Fruit fly (Drosophila melanogaster) whole organism, embryonic: ENCODE measurements around the gene CG6149.

Experiments used
- Ada2b ChIP-seq: fragments of 200-800 bp; sonication (Bioruptor generic); IDR thresholded peaks from 2 replicates; pipeline ENCODE4 v1.3.6; 2022; ENCODE audit warnings: missing biosample characterization, missing genetic modification characterization
- CG13296 ChIP-seq: fragments of 200-800 bp; sonication (Bioruptor generic); optimal IDR thresholded peaks from 3 replicates; lab custom pipeline; 2018; ENCODE audit warnings: missing biosample characterization, mild to moderate bottlenecking, missing genetic modification characterization
- CG14014 ChIP-seq: fragments of 200-800 bp; sonication (Bioruptor generic); IDR thresholded peaks from 2 replicates; pipeline ENCODE4 v1.3.6; 2022; ENCODE audit warnings: missing biosample characterization, missing genetic modification characterization
- CG18476 ChIP-seq: fragments of 200-800 bp; sonication (Bioruptor generic); optimal IDR thresholded peaks from 2 replicates; lab custom pipeline; 2016; ENCODE audit warnings: missing biosample characterization, mild to moderate bottlenecking, missing genetic modification characterization
- CG30431 ChIP-seq: fragments of 200-800 bp; sonication (Bioruptor generic); optimal IDR thresholded peaks from 2 replicates; lab custom pipeline; 2017; ENCODE audit warnings: missing biosample characterization, missing genetic modification characterization
- Usf ChIP-seq: fragments of 200-800 bp; sonication (Bioruptor generic); optimal IDR thresholded peaks from 2 replicates; lab custom pipeline; 2017; ENCODE audit warnings: missing genotype, missing biosample characterization, missing genetic modification characterization
- sisA ChIP-seq: fragments of 200-800 bp; sonication (Bioruptor generic); IDR thresholded peaks from 2 replicates; pipeline ENCODE4 v1.3.6; 2022; ENCODE audit warnings: missing biosample characterization, missing genetic modification characterization
- unpg ChIP-seq: fragments of 200-800 bp; sonication (Bioruptor generic); optimal IDR thresholded peaks from 3 replicates; lab custom pipeline; 2018; ENCODE audit warnings: missing biosample characterization, mild to moderate bottlenecking, missing genetic modification characterization, moderate library complexity

DNA sequence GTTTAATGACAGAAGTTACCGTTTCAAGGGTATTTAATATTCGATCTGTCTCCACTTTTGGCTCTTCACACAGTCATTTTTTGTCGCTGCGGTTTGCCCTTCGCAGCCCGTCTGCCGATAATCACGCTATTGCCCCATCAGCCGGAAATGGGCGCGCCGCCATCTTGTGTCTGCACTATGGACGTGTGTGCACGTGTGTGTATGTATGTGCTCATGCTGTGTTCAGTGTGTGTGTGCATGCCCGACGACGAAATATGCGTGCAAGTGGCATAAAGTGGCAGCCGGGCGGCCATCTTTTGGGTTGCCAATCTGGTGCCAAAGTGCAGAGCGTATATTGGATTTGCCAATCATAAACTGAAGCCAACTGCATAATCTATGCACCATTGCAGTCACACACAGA lies 19.2 kb upstream of the CG6149 start:
- no peak for TF ChIP-seq CG13296 (GFP tag; lab: Kevin White, UChicago)
- TF ChIP-seq Usf (GFP tag; lab: Kevin White, UChicago): no peak
- no peak for TF ChIP-seq CG18476 (GFP tag; lab: Kevin White, UChicago)
- no peak for TF ChIP-seq unpg (GFP tag; lab: Kevin White, UChicago)
- no peak for TF ChIP-seq Ada2b (GFP tag; lab: Robert Waterston, UW)
- no peak for TF ChIP-seq sisA (GFP tag; lab: Robert Waterston, UW)
- TF ChIP-seq CG30431: no peak
- no peak for TF ChIP-seq CG14014 (GFP tag; lab: Robert Waterston, UW)
